Worm (Caenorhabditis elegans): ENCODE measurements around the gene F31D5.1.

Gene F31D5.1

ce11 chrII:4237701-4238214, 18.6 kb downstream of the F31D5.1 start, which contains the start of the genes fbxc-44 and C16A11.2 (continued):
- no peak for TF ChIP-seq zfh-2 (GFP tag; conservative IDR thresholded peaks at IDR 0.05)
- TF ChIP-seq let-607 (tag; optimal IDR thresholded peaks at IDR 0.05) = peak in 1 of 2 experiments; percentile 9
- TF ChIP-seq ztf-18 (tag; optimal IDR thresholded peaks at IDR 0.05) = no peak
- no peak for TF ChIP-seq nhr-90 (tag; optimal IDR thresholded peaks at IDR 0.05)
- TF ChIP-seq nhr-120 (GFP tag; IDR thresholded peaks at IDR 0.05) = no peak
- TF ChIP-seq egl-18 (GFP tag; IDR thresholded peaks at IDR 0.05) = no peak
- TF ChIP-seq dpl-1 (GFP tag; optimal IDR thresholded peaks at IDR 0.05) = no peak
- TF ChIP-seq rpc-1 (optimal IDR thresholded peaks at IDR 0.05) = peak; percentile 13
- no peak for TF ChIP-seq rpc-1 (tag; optimal IDR thresholded peaks at IDR 0.05)
- TF ChIP-seq nfyb-1 (GFP tag; IDR thresholded peaks at IDR 0.05) = no peak; the same call in 1 of the 2 replicates
- TF ChIP-seq dpff-1 (tag; optimal IDR thresholded peaks at IDR 0.05) = no peak
- TF ChIP-seq lin-54 (GFP tag; optimal IDR thresholded peaks at IDR 0.05) = peak; percentile 46
- peak; percentile 39 for TF ChIP-seq tlf-1 (GFP tag; optimal IDR thresholded peaks at IDR 0.05)
- TF ChIP-seq cebp-2 (GFP tag; IDR thresholded peaks at IDR 0.05) = no peak
- TF ChIP-seq B0261.1 (tag; optimal IDR thresholded peaks at IDR 0.05) = no peak
- TF ChIP-seq egrh-3 (GFP tag; IDR thresholded peaks at IDR 0.05) = no peak
- no peak for TF ChIP-seq bed-2 (GFP tag; IDR thresholded peaks at IDR 0.05)
- TF ChIP-seq ztf-28 (GFP tag; IDR thresholded peaks at IDR 0.05) = no peak
- TF ChIP-seq madf-3 (GFP tag; IDR thresholded peaks at IDR 0.05) = no peak
- TF ChIP-seq lsy-27 (tag; optimal IDR thresholded peaks at IDR 0.05; ENCODE audit: borderline replicate concordance, insufficient read depth) = no peak
- TF ChIP-seq C17E4.6 (GFP tag; IDR thresholded peaks at IDR 0.05) = peak; percentile 16; the same call in 1 of the 2 replicates
- 0 out of 2 replicates have a peak, but pooled peaks have one; percentile 40 for TF ChIP-seq pbrm-1 (GFP tag; IDR thresholded peaks at IDR 0.05)
- no peak for TF ChIP-seq lin-40 (tag; optimal IDR thresholded peaks at IDR 0.05)
- no peak for TF ChIP-seq nhr-27 (tag; optimal IDR thresholded peaks at IDR 0.05)
- TF ChIP-seq cebp-1 (GFP tag; IDR thresholded peaks at IDR 0.05) = no peak
- peak; percentile 52 for TF ChIP-seq cebp-1 (tag; optimal IDR thresholded peaks at IDR 0.05)
- peak; percentile 96 for TF ChIP-seq xnd-1 (tag; optimal IDR thresholded peaks at IDR 0.05)
- TF ChIP-seq F57C9.4 (tag; optimal IDR thresholded peaks at IDR 0.05) = no peak
- peak; percentile 47 for TF ChIP-seq athp-1 (tag; optimal IDR thresholded peaks at IDR 0.05)
- TF ChIP-seq efl-1 (GFP tag; optimal IDR thresholded peaks at IDR 0.05) = peak; percentile 5
- no peak for TF ChIP-seq Y53F4B.3 (GFP tag; IDR thresholded peaks at IDR 0.05)
- TF ChIP-seq F33H1.4 (GFP tag; IDR thresholded peaks at IDR 0.05) = peak; percentile 94
- TF ChIP-seq B0336.3 (GFP tag; IDR thresholded peaks at IDR 0.05) = peak; percentile 49; the same call in 1 of the 2 replicates
- no peak for TF ChIP-seq ets-4 (GFP tag; optimal IDR thresholded peaks at IDR 0.05)
- no peak for TF ChIP-seq ceh-79 (tag; optimal IDR thresholded peaks at IDR 0.05)
- no peak for TF ChIP-seq lin-26 (GFP tag; IDR thresholded peaks at IDR 0.05)
- no peak for TF ChIP-seq mel-28 (tag; optimal IDR thresholded peaks at IDR 0.05; ENCODE audit: borderline replicate concordance)
- TF ChIP-seq lin-35 (GFP tag; optimal IDR thresholded peaks at IDR 0.05) = no peak
- peak; percentile 59; the same call in 1 of the 2 replicates for TF ChIP-seq ceh-91 (GFP tag; IDR thresholded peaks at IDR 0.05)
- TF ChIP-seq mcd-1 (GFP tag; IDR thresholded peaks at IDR 0.05) = peak; percentile 52; the same call in 1 of the 2 replicates
- no peak for TF ChIP-seq ztf-22 (GFP tag; optimal IDR thresholded peaks at IDR 0.05)
- TF ChIP-seq sea-2 (GFP tag; IDR thresholded peaks at IDR 0.05) = no peak
- TF ChIP-seq repo-1 (tag; optimal IDR thresholded peaks at IDR 0.05) = no peak
- no peak for TF ChIP-seq snpc-1.1 (tag; optimal IDR thresholded peaks at IDR 0.05; ENCODE audit: insufficient read depth)
- TF ChIP-seq mxl-1 (tag; optimal IDR thresholded peaks at IDR 0.05) = no peak
- TF ChIP-seq unc-130 (GFP tag; optimal IDR thresholded peaks at IDR 0.05) = peak; percentile 31
- peak; percentile 56; the same call in 1 of the 2 replicates for TF ChIP-seq D2030.7 (GFP tag; IDR thresholded peaks at IDR 0.05)
- no peak for TF ChIP-seq B0019.2 (GFP tag; conservative IDR thresholded peaks at IDR 0.05)
- TF ChIP-seq aptf-3 (GFP tag; IDR thresholded peaks at IDR 0.05) = no peak

Data from whole organism, young adult.